Worm (Caenorhabditis elegans): ENCODE measurements around the gene clc-31.

Gene clc-31

ce11 chrII:321183-321582, 19.1 kb upstream of the clc-31 start:
- no peak for TF ChIP-seq nhr-11 (tag; optimal IDR thresholded peaks at IDR 0.05)
- TF ChIP-seq nhr-25 (tag; optimal IDR thresholded peaks at IDR 0.05), result no peak
- no peak for TF ChIP-seq R02D3.7 (tag; optimal IDR thresholded peaks at IDR 0.05)
- TF ChIP-seq nhr-12 (tag; optimal IDR thresholded peaks at IDR 0.05), result no peak

ce11 chrII:323048-323776, 17.1 kb upstream of the clc-31 start, which contains the start of gene K01A2.10:
K01A2.10 (minus strand) TSS chrII:323098.
- TF ChIP-seq C34F6.9 (tag; optimal IDR thresholded peaks at IDR 0.05) (peak; percentile 78), lsy-2 (tag; optimal IDR thresholded peaks at IDR 0.05) (peak in 1 of 2 experiments; percentile 59), snpc-4 (tag; optimal IDR thresholded peaks at IDR 0.05) (no peak), zag-1 (tag; optimal IDR thresholded peaks at IDR 0.05) (peak; percentile 73), fos-1 (tag; optimal IDR thresholded peaks at IDR 0.05) (peak; percentile 42), dmd-4 (tag; optimal IDR thresholded peaks at IDR 0.05) (no peak), elt-3 (tag; optimal IDR thresholded peaks at IDR 0.05) (no peak), ztf-11 (tag; optimal IDR thresholded peaks at IDR 0.05) (no peak), blmp-1 (tag; optimal IDR thresholded peaks at IDR 0.05; ENCODE audit: insufficient read depth) (no peak), egl-27 (tag; optimal IDR thresholded peaks at IDR 0.05) (peak; percentile 68), nhr-23 (tag; optimal IDR thresholded peaks at IDR 0.05) (no peak), nhr-10 (tag; optimal IDR thresholded peaks at IDR 0.05) (no peak), ama-1 (optimal IDR thresholded peaks at IDR 0.05) (no peak), sem-4 (tag; optimal IDR thresholded peaks at IDR 0.05) (peak; percentile 68), lin-11 (tag; optimal IDR thresholded peaks at IDR 0.05) (peak; percentile 29), sma-3 (GFP tag; optimal IDR thresholded peaks at IDR 0.05) (no peak), aly-2 (tag; optimal IDR thresholded peaks at IDR 0.05) (no peak), alr-1 (tag; optimal IDR thresholded peaks at IDR 0.05) (no peak), unc-55 (GFP tag; optimal IDR thresholded peaks at IDR 0.05) (peak; percentile 94), mdl-1 (tag; optimal IDR thresholded peaks at IDR 0.05) (no peak), gmeb-1 (tag; optimal IDR thresholded peaks at IDR 0.05) (no peak), crh-2 (tag; optimal IDR thresholded peaks at IDR 0.05) (peak; percentile 46), lin-13 (GFP tag; optimal IDR thresholded peaks at IDR 0.05) (peak; percentile 30), ceh-82 (tag; optimal IDR thresholded peaks at IDR 0.05) (no peak), nhr-237 (tag; optimal IDR thresholded peaks at IDR 0.05) (no peak), nhr-6 (tag; optimal IDR thresholded peaks at IDR 0.05) (peak; percentile 26), nhr-77 (tag; optimal IDR thresholded peaks at IDR 0.05) (no peak), nhr-25 (tag; optimal IDR thresholded peaks at IDR 0.05) (peak; percentile 26), unc-39 (tag; optimal IDR thresholded peaks at IDR 0.05) (no peak), ceh-16 (tag; optimal IDR thresholded peaks at IDR 0.05) (no peak), lin-39 (tag; optimal IDR thresholded peaks at IDR 0.05) (no peak), F13H6.1 (tag; optimal IDR thresholded peaks at IDR 0.05) (peak; percentile 32), Y55F3AM.14 (GFP tag; optimal IDR thresholded peaks at IDR 0.05) (no peak), ztf-4 (tag; optimal IDR thresholded peaks at IDR 0.05) (peak; percentile 14), nhr-11 (tag; optimal IDR thresholded peaks at IDR 0.05) (no peak), ztf-1 (GFP tag; conservative IDR thresholded peaks at IDR 0.05) (no peak), unc-62 (GFP tag; optimal IDR thresholded peaks at IDR 0.05) (no peak), nhr-129 (tag; optimal IDR thresholded peaks at IDR 0.05) (peak; percentile 88), peb-1 (tag; optimal IDR thresholded peaks at IDR 0.05) (no peak), sma-9 (GFP tag; optimal IDR thresholded peaks at IDR 0.05) (peak; percentile 38), sma-9 (tag; optimal IDR thresholded peaks at IDR 0.05) (no peak), R02D3.7 (tag; optimal IDR thresholded peaks at IDR 0.05) (no peak), mab-5 (tag; optimal IDR thresholded peaks at IDR 0.05) (peak; percentile 36), nhr-21 (tag; optimal IDR thresholded peaks at IDR 0.05) (no peak)
